Worm (Caenorhabditis elegans) whole organism, dauer: Measurements from ENCODE around the gene efl-3.

Source experiments
- unc-62 ChIP-seq: sonication (generic microtip); optimal IDR thresholded peaks from 2 replicates; lab custom pipeline; 2017; ENCODE audit warnings: missing biosample characterization, missing genetic modification reagents, missing genetic modification characterization

efl-3 gene

ce11 chrII:8412061-8412721 is at the start of gene efl-3:
Gene efl-3, plus strand, starts transcription at chrII:8412671.
- TF ChIP-seq unc-62 (GFP tag; lab: Kevin White, UChicago) = no peak

- no peak for TF ChIP-seq unc-62 (GFP tag; lab: Kevin White, UChicago)
These were observed 43.4 kb upstream of the efl-3 start, which contains the start of gene amt-3 for ce11 chrII:8369059-8369458. Gene amt-3, minus strand, starts transcription at chrII:8369159.

ce11 chrII:8370194-8370593 is 42.3 kb upstream of the efl-3 start:
- no peak for TF ChIP-seq unc-62 (GFP tag; lab: Kevin White, UChicago)

ce11 chrII:8377722-8378121 is 34.7 kb upstream of the efl-3 start:
- TF ChIP-seq unc-62 (GFP tag; lab: Kevin White, UChicago) = no peak

ce11 chrII:8380188-8380587 is 32.3 kb upstream of the efl-3 start:
- TF ChIP-seq unc-62 (GFP tag; lab: Kevin White, UChicago) = no peak

- no peak for TF ChIP-seq unc-62 (GFP tag; lab: Kevin White, UChicago)
These were observed 31.3 kb upstream of the efl-3 start, which contains the start of gene F49E12.12 for ce11 chrII:8381197-8381596. Gene F49E12.12, plus strand, starts transcription at chrII:8381497.

ce11 chrII:8382880-8383279 is 29.6 kb upstream of the efl-3 start:
- no peak for TF ChIP-seq unc-62 (GFP tag; lab: Kevin White, UChicago)

ce11 chrII:8384344-8384743 is 28.1 kb upstream of the efl-3 start:
- no peak for TF ChIP-seq unc-62 (GFP tag; lab: Kevin White, UChicago)

- no peak for TF ChIP-seq unc-62 (GFP tag; lab: Kevin White, UChicago)
These were observed 26.9 kb upstream of the efl-3 start for ce11 chrII:8385561-8385960.

- TF ChIP-seq unc-62 (GFP tag; lab: Kevin White, UChicago) = no peak
These were observed 25.6 kb upstream of the efl-3 start for ce11 chrII:8386897-8387296.

- TF ChIP-seq unc-62 (GFP tag; lab: Kevin White, UChicago) = no peak
These were observed 24.4 kb upstream of the efl-3 start, which contains the start of gene drd-1 for ce11 chrII:8388001-8388513. Gene drd-1, plus strand, starts transcription at chrII:8388051.

ce11 chrII:8390751-8391150 is 21.7 kb upstream of the efl-3 start, which contains the start of gene F49E12.10:
Gene F49E12.10, plus strand, starts transcription at chrII:8391051.
- no peak for TF ChIP-seq unc-62 (GFP tag; lab: Kevin White, UChicago)

- no peak for TF ChIP-seq unc-62 (GFP tag; lab: Kevin White, UChicago)
These were observed 20.3 kb upstream of the efl-3 start for ce11 chrII:8392215-8392614.

- no peak for TF ChIP-seq unc-62 (GFP tag; lab: Kevin White, UChicago)
These were observed 18.3 kb upstream of the efl-3 start, which contains the start of gene F49E12.8 for ce11 chrII:8394205-8394604. Gene F49E12.8, minus strand, starts transcription at chrII:8394305.

- no peak for TF ChIP-seq unc-62 (GFP tag; lab: Kevin White, UChicago)
These were observed 16.4 kb upstream of the efl-3 start, which contains the start of gene F49E12.7 for ce11 chrII:8396041-8396440. Gene F49E12.7, minus strand, starts transcription at chrII:8396141.

ce11 chrII:8399064-8399463 is 13.4 kb upstream of the efl-3 start, which contains the start of gene dod-23:
Gene dod-23, minus strand, starts transcription at chrII:8399164.
- no peak for TF ChIP-seq unc-62 (GFP tag; lab: Kevin White, UChicago)

ce11 chrII:8399997-8400396 is 12.5 kb upstream of the efl-3 start:
- TF ChIP-seq unc-62 (GFP tag; lab: Kevin White, UChicago) = no peak
